Fruit fly (Drosophila melanogaster): ENCODE data around the gene ush.

ush gene

dm6 chr2L:552432-552929 is 76.5 kb downstream of the ush start, which contains the start of gene Ets21C (continued):
- TF ChIP-seq CG2120 (GFP tag; optimal IDR thresholded peaks at IDR 0.05), result no peak
- no peak for TF ChIP-seq caup (GFP tag; optimal IDR thresholded peaks at IDR 0.05; ENCODE audit: severe bottlenecking)
- TF ChIP-seq Abd-B (GFP tag; optimal IDR thresholded peaks at IDR 0.05), result no peak
- no peak for TF ChIP-seq zf30C (GFP tag; optimal IDR thresholded peaks at IDR 0.05)
- no peak for TF ChIP-seq CG5245 (GFP tag; optimal IDR thresholded peaks at IDR 0.05)
- TF ChIP-seq D (optimal IDR thresholded peaks at IDR 0.05), result no peak
- no peak for TF ChIP-seq D (GFP tag; optimal IDR thresholded peaks at IDR 0.05)
- TF ChIP-seq lov (optimal IDR thresholded peaks at IDR 0.05), result no peak
- no peak for TF ChIP-seq lov (GFP tag; IDR thresholded peaks at IDR 0.05)
- no peak for TF ChIP-seq CG11247 (GFP tag; IDR thresholded peaks at IDR 0.05)
- no peak for TF ChIP-seq CG8281 (tag; optimal IDR thresholded peaks at IDR 0.05)
- no peak for TF ChIP-seq CG3995 (GFP tag; optimal IDR thresholded peaks at IDR 0.05)
- peak; percentile 97 for TF ChIP-seq grn (GFP tag; optimal IDR thresholded peaks at IDR 0.05)
- TF ChIP-seq Sox102F (GFP tag; optimal IDR thresholded peaks at IDR 0.05), result no peak
- TF ChIP-seq CG34376 (GFP tag; optimal IDR thresholded peaks at IDR 0.05), result peak; percentile 69
- TF ChIP-seq sna (GFP tag; IDR thresholded peaks at IDR 0.05; ENCODE audit: partially characterized antibody), result 0 out of 2 replicates have a peak, but pooled peaks have one; percentile 25
- no peak for TF ChIP-seq lola (GFP tag; optimal IDR thresholded peaks at IDR 0.05)
- TF ChIP-seq CG10565 (GFP tag; optimal IDR thresholded peaks at IDR 0.05), result no peak
- no peak for TF ChIP-seq CG3281 (GFP tag; optimal IDR thresholded peaks at IDR 0.05)
- no peak for TF ChIP-seq gt (GFP tag; IDR thresholded peaks at IDR 0.05)
- TF ChIP-seq CG17568 (GFP tag; optimal IDR thresholded peaks at IDR 0.05), result no peak
- TF ChIP-seq CG12155 (GFP tag; optimal IDR thresholded peaks at IDR 0.05), result no peak
- TF ChIP-seq CG4730 (GFP tag; IDR thresholded peaks at IDR 0.05), result no peak
- TF ChIP-seq CG1024 (GFP tag; IDR thresholded peaks at IDR 0.05), result no peak
- TF ChIP-seq Vsx1 (GFP tag; optimal IDR thresholded peaks at IDR 0.05), result no peak
- TF ChIP-seq CkIIα-i1 (GFP tag; IDR thresholded peaks at IDR 0.05), result no peak
- no peak for TF ChIP-seq dmrt99B (tag; optimal IDR thresholded peaks at IDR 0.05)
- TF ChIP-seq Elba2 (GFP tag; optimal IDR thresholded peaks at IDR 0.05), result no peak
- TF ChIP-seq GATAe (GFP tag; conservative IDR thresholded peaks at IDR 0.05), result no peak; the same call in 1 of the 2 replicates
- no peak for TF ChIP-seq lmd (GFP tag; IDR thresholded peaks at IDR 0.05)
- TF ChIP-seq p53 (GFP tag; optimal IDR thresholded peaks at IDR 0.05), result no peak
- TF ChIP-seq Ssrp (tag; optimal IDR thresholded peaks at IDR 0.05), result no peak
- TF ChIP-seq CG17359 (tag; optimal IDR thresholded peaks at IDR 0.05), result no peak
- no peak for TF ChIP-seq peb (GFP tag; IDR thresholded peaks at IDR 0.05)
- TF ChIP-seq fu2 (GFP tag; optimal IDR thresholded peaks at IDR 0.05), result no peak
- TF ChIP-seq CG2129 (GFP tag; IDR thresholded peaks at IDR 0.05; ENCODE audit: partially characterized antibody), result no peak
- TF ChIP-seq Dip2 (GFP tag; IDR thresholded peaks at IDR 0.05), result no peak
- TF ChIP-seq CG13287 (GFP tag; IDR thresholded peaks at IDR 0.05; ENCODE audit: partially characterized antibody), result peak; percentile 65
- TF ChIP-seq tx (GFP tag; optimal IDR thresholded peaks at IDR 0.05), result no peak
- TF ChIP-seq PHDP (tag; optimal IDR thresholded peaks at IDR 0.05), result no peak
- no peak for TF ChIP-seq MTF-1 (GFP tag; optimal IDR thresholded peaks at IDR 0.05; ENCODE audit: borderline replicate concordance)
- TF ChIP-seq Jarid2 (GFP tag; optimal IDR thresholded peaks at IDR 0.05), result peak; percentile 25
- no peak for TF ChIP-seq ERR (GFP tag; optimal IDR thresholded peaks at IDR 0.05)
- no peak for TF ChIP-seq CG11696 (GFP tag; IDR thresholded peaks at IDR 0.05)
- TF ChIP-seq seq (GFP tag; IDR thresholded peaks at IDR 0.05), result no peak
- TF ChIP-seq CHES-1-like (GFP tag; optimal IDR thresholded peaks at IDR 0.05), result no peak
- TF ChIP-seq CG18011 (GFP tag; optimal IDR thresholded peaks at IDR 0.05), result no peak
- peak; percentile 88; the same call in 2 of the 4 replicates for TF ChIP-seq chinmo (GFP tag; IDR thresholded peaks at IDR 0.05; ENCODE audit: partially characterized antibody)
- TF ChIP-seq CG2678 (tag; optimal IDR thresholded peaks at IDR 0.05), result no peak
- TF ChIP-seq CG12219 (GFP tag; optimal IDR thresholded peaks at IDR 0.05), result no peak
- no peak for TF ChIP-seq Rx (GFP tag; IDR thresholded peaks at IDR 0.05)

All from whole organism, embryonic.